Fruit fly (Drosophila melanogaster) whole organism, embryonic: ENCODE measurements around the gene CG13917.

Experiments
- ATbp ChIP-seq: fragments of 200-800 bp; sonication (Bioruptor generic); optimal IDR thresholded peaks from 2 replicates; lab custom pipeline; 2017; ENCODE audit warnings: missing biosample characterization, mild to moderate bottlenecking, missing genetic modification characterization, missing genetic modification reagents
- CG10267 ChIP-seq: fragments of 200-800 bp; sonication (Bioruptor generic); optimal IDR thresholded peaks from 2 replicates; lab custom pipeline; 2018; ENCODE audit warnings: missing biosample characterization, mild to moderate bottlenecking, missing genetic modification characterization, moderate library complexity
- CG10959 ChIP-seq: fragments of 200-800 bp; sonication (Bioruptor generic); IDR thresholded peaks from 2 replicates; pipeline ENCODE4 v1.3.6; 2022; ENCODE audit warnings: missing biosample characterization, missing genetic modification characterization
- CG1529 ChIP-seq: fragments of 200-800 bp; sonication (Bioruptor generic); optimal IDR thresholded peaks from 3 replicates; lab custom pipeline; 2018; ENCODE audit warnings: missing biosample characterization, missing genetic modification characterization
- CG15479 ChIP-seq: fragments of 200-800 bp; sonication (Bioruptor generic); optimal IDR thresholded peaks from 3 replicates; lab custom pipeline; 2019; ENCODE audit warnings: missing biosample characterization, mild to moderate bottlenecking, missing genetic modification characterization, moderate library complexity
- CG17829 ChIP-seq: fragments of 200-800 bp; optimal IDR thresholded peaks from 2 replicates; lab custom pipeline; 2019; ENCODE audit warnings: missing biosample characterization, mild to moderate bottlenecking, missing genetic modification characterization, moderate library complexity
- CG1792 ChIP-seq: fragments of 200-800 bp; sonication (Bioruptor generic); optimal IDR thresholded peaks from 2 replicates; lab custom pipeline; 2016; ENCODE audit warnings: missing biosample characterization, missing genetic modification characterization
- CG18262 ChIP-seq: fragments of 200-800 bp; optimal IDR thresholded peaks from 3 replicates; lab custom pipeline; 2019; ENCODE audit warnings: missing biosample characterization, mild to moderate bottlenecking, missing genetic modification characterization, moderate library complexity
- CG2120 ChIP-seq: fragments of 200-800 bp; sonication (Bioruptor generic); optimal IDR thresholded peaks from 3 replicates; lab custom pipeline; 2016; ENCODE audit warnings: missing biosample characterization, missing genetic modification characterization
- CG2129 ChIP-seq: fragments of 200-800 bp; sonication (Bioruptor generic); IDR thresholded peaks from 2 replicates; pipeline ENCODE4 v1.3.6; 2022; ENCODE audit warnings: missing biosample characterization, missing genetic modification characterization; ENCODE audit not compliant: partially characterized antibody
- CG30403 ChIP-seq: fragments of 200-800 bp; sonication (Bioruptor generic); optimal IDR thresholded peaks from 3 replicates; lab custom pipeline; 2016; ENCODE audit warnings: missing biosample characterization, missing genetic modification characterization
- CG33557 ChIP-seq: fragments of 200-800 bp; sonication (Bioruptor generic); optimal IDR thresholded peaks from 2 replicates; lab custom pipeline; 2019; ENCODE audit warnings: missing biosample characterization, mild to moderate bottlenecking, missing genetic modification characterization, moderate library complexity
- CG4854 ChIP-seq: fragments of 200-800 bp; sonication (Bioruptor generic); optimal IDR thresholded peaks from 2 replicates; lab custom pipeline; 2016; ENCODE audit warnings: missing biosample characterization, missing genetic modification characterization, inconsistent platforms
- CG5953 ChIP-seq: fragments of 200-800 bp; sonication (Bioruptor generic); IDR thresholded peaks from 2 replicates; pipeline ENCODE4 v1.3.6; 2022; ENCODE audit warnings: missing biosample characterization, missing genetic modification characterization
- CG6654 ChIP-seq: fragments of 200-800 bp; sonication (Bioruptor generic); optimal IDR thresholded peaks from 2 replicates; lab custom pipeline; 2017; ENCODE audit warnings: missing biosample characterization, mild to moderate bottlenecking, missing genetic modification characterization
- CG6854 ChIP-seq: fragments of 200-800 bp; sonication (Bioruptor generic); optimal IDR thresholded peaks from 3 replicates; lab custom pipeline; 2017; ENCODE audit warnings: missing biosample characterization, mild to moderate bottlenecking, missing genetic modification characterization
- CG7556 ChIP-seq: fragments of 200-800 bp; sonication (Bioruptor generic); optimal IDR thresholded peaks from 2 replicates; lab custom pipeline; 2017; ENCODE audit warnings: missing biosample characterization, mild to moderate bottlenecking, missing genetic modification characterization
- CTCF ChIP-seq: fragments of 200-800 bp; sonication (Bioruptor generic); optimal IDR thresholded peaks from 2 replicates; lab custom pipeline; 2017; ENCODE audit warnings: missing biosample characterization, mild to moderate bottlenecking, missing genetic modification characterization, moderate library complexity
- ERR ChIP-seq: fragments of 200-800 bp; sonication (Bioruptor generic); optimal IDR thresholded peaks from 2 replicates; lab custom pipeline; 2016; ENCODE audit warnings: missing biosample characterization, missing genetic modification characterization
- Fer1 ChIP-seq: fragments of 200-800 bp; sonication (Bioruptor generic); optimal IDR thresholded peaks from 2 replicates; lab custom pipeline; 2017; ENCODE audit warnings: missing biosample characterization, mild to moderate bottlenecking, missing genetic modification characterization
- GATAe ChIP-seq: fragments of 200-800 bp; sonication (Bioruptor generic); conservative IDR thresholded peaks from 2 replicates; pipeline ENCODE4 v1.3.6; 2022; ENCODE audit warnings: missing biosample characterization, missing genetic modification characterization
- Hand ChIP-seq: fragments of 200-800 bp; sonication (Bioruptor generic); optimal IDR thresholded peaks from 2 replicates; lab custom pipeline; 2017; ENCODE audit warnings: mild to moderate bottlenecking, missing biosample characterization, missing genetic modification reagents, missing genetic modification characterization
- Hsf ChIP-seq: fragments of 200-800 bp; sonication (Bioruptor generic); optimal IDR thresholded peaks from 3 replicates; lab custom pipeline; 2016; ENCODE audit warnings: missing biosample characterization, missing genetic modification characterization
- Med ChIP-seq: fragments of 200-800 bp; sonication (Bioruptor generic); peaks from one replicate; lab custom pipeline; 2016; ENCODE audit warnings: missing biosample characterization, missing genetic modification characterization, mild to moderate bottlenecking, inconsistent platforms, moderate library complexity
- NC2β ChIP-seq: fragments of 200-800 bp; sonication (Bioruptor generic); optimal IDR thresholded peaks from 2 replicates; lab custom pipeline; 2016; ENCODE audit warnings: missing biosample characterization, missing genetic modification characterization
- Nf-YB ChIP-seq: fragments of 200-800 bp; sonication (Bioruptor generic); optimal IDR thresholded peaks from 3 replicates; lab custom pipeline; 2019; ENCODE audit warnings: missing biosample characterization, mild to moderate bottlenecking, missing genetic modification characterization, moderate library complexity
- Oli ChIP-seq: fragments of 200-800 bp; sonication (Bioruptor generic); optimal IDR thresholded peaks from 2 replicates; lab custom pipeline; 2018; ENCODE audit warnings: missing biosample characterization, mild to moderate bottlenecking, missing genetic modification characterization, moderate library complexity
- Sox100B ChIP-seq: fragments of 200-800 bp; sonication (Bioruptor generic); optimal IDR thresholded peaks from 3 replicates; lab custom pipeline; 2018; ENCODE audit warnings: missing biosample characterization, mild to moderate bottlenecking, missing genetic modification characterization
- Sry-β ChIP-seq: fragments of 200-800 bp; sonication (Bioruptor generic); optimal IDR thresholded peaks from 2 replicates; lab custom pipeline; 2018; ENCODE audit warnings: missing biosample characterization, mild to moderate bottlenecking, missing genetic modification characterization, moderate library complexity
- ac ChIP-seq: fragments of 200-800 bp; sonication (Bioruptor generic); optimal IDR thresholded peaks from 3 replicates; lab custom pipeline; 2017; ENCODE audit warnings: missing biosample characterization, mild to moderate bottlenecking, missing genetic modification characterization
- ap ChIP-seq: fragments of 200-800 bp; sonication (Bioruptor generic); IDR thresholded peaks from 2 replicates; pipeline ENCODE4 v1.3.6; 2022; ENCODE audit warnings: missing biosample characterization, missing genetic modification characterization
- bowl ChIP-seq: fragments of 200-800 bp; sonication (Bioruptor generic); IDR thresholded peaks from 2 replicates; pipeline ENCODE4 v1.3.6; 2022; ENCODE audit warnings: missing biosample characterization, missing genetic modification characterization
- cato ChIP-seq: fragments of 200-800 bp; sonication (Bioruptor generic); optimal IDR thresholded peaks from 2 replicates; lab custom pipeline; 2016; ENCODE audit warnings: missing biosample characterization, missing genetic modification characterization, borderline replicate concordance
- dysf ChIP-seq: fragments of 200-800 bp; sonication (Bioruptor generic); IDR thresholded peaks from 3 replicates; pipeline ENCODE4 v1.3.6; 2022; ENCODE audit warnings: missing biosample characterization, missing genetic modification characterization
- exex ChIP-seq: fragments of 200-800 bp; sonication (Bioruptor generic); optimal IDR thresholded peaks from 4 replicates; lab custom pipeline; 2018; ENCODE audit warnings: missing biosample characterization, mild to moderate bottlenecking, missing genetic modification characterization, moderate library complexity
- eyg ChIP-seq: fragments of 200-800 bp; sonication (Bioruptor generic); optimal IDR thresholded peaks from 3 replicates; lab custom pipeline; 2016; ENCODE audit warnings: missing biosample characterization, missing genetic modification characterization
- fu2 ChIP-seq: fragments of 200-800 bp; sonication (Bioruptor generic); optimal IDR thresholded peaks from 2 replicates; lab custom pipeline; 2016; ENCODE audit warnings: missing biosample characterization, missing genetic modification characterization
- gcm2 ChIP-seq: fragments of 200-800 bp; sonication (Bioruptor generic); optimal IDR thresholded peaks from 2 replicates; lab custom pipeline; 2016; ENCODE audit warnings: missing biosample characterization, missing genetic modification characterization
- gem ChIP-seq: fragments of 200-800 bp; sonication (Bioruptor generic); optimal IDR thresholded peaks from 2 replicates; lab custom pipeline; 2019; ENCODE audit warnings: missing biosample characterization, mild to moderate bottlenecking, missing genetic modification characterization, moderate library complexity
- hb ChIP-seq: fragments of 200-800 bp; sonication (Bioruptor generic); IDR thresholded peaks from 3 replicates; pipeline ENCODE4 v1.3.6; 2022; ENCODE audit warnings: missing biosample characterization, missing genetic modification characterization; ENCODE audit not compliant: partially characterized antibody
- mirr ChIP-seq: fragments of 200-800 bp; sonication (Bioruptor generic); optimal IDR thresholded peaks from 3 replicates; lab custom pipeline; 2018; ENCODE audit warnings: missing biosample characterization, mild to moderate bottlenecking, missing genetic modification characterization
- nmo ChIP-seq: fragments of 200-800 bp; sonication (Bioruptor generic); optimal IDR thresholded peaks from 2 replicates; lab custom pipeline; 2018; ENCODE audit warnings: missing biosample characterization, mild to moderate bottlenecking, missing genetic modification characterization, moderate library complexity
- nom ChIP-seq: fragments of 200-800 bp; sonication (Bioruptor generic); optimal IDR thresholded peaks from 2 replicates; lab custom pipeline; 2017; ENCODE audit warnings: missing biosample characterization, missing genetic modification characterization, mild to moderate bottlenecking, moderate library complexity, missing genetic modification reagents
- pros ChIP-seq: fragments of 200-800 bp; sonication (Bioruptor generic); optimal IDR thresholded peaks from 3 replicates; lab custom pipeline; 2019; ENCODE audit warnings: missing biosample characterization, mild to moderate bottlenecking, missing genetic modification characterization, moderate library complexity
- seq ChIP-seq: fragments of 200-800 bp; sonication (Bioruptor generic); IDR thresholded peaks from 2 replicates; pipeline ENCODE4 v1.3.6; 2022; ENCODE audit warnings: missing biosample characterization, missing genetic modification characterization
- slp2 ChIP-seq: fragments of 200-800 bp; sonication (Bioruptor generic); optimal IDR thresholded peaks from 2 replicates; lab custom pipeline; 2016; ENCODE audit warnings: missing biosample characterization, missing genetic modification characterization
- sna ChIP-seq: fragments of 200-800 bp; sonication (Bioruptor generic); IDR thresholded peaks from 2 replicates; pipeline ENCODE4 v1.3.6; 2022; ENCODE audit warnings: missing biosample characterization, missing genetic modification characterization; ENCODE audit not compliant: partially characterized antibody
- sug ChIP-seq: fragments of 200-800 bp; optimal IDR thresholded peaks from 2 replicates; lab custom pipeline; 2019; ENCODE audit warnings: missing biosample characterization, mild to moderate bottlenecking, missing genetic modification characterization, moderate library complexity
- z ChIP-seq: fragments of 200-800 bp; sonication (Bioruptor generic); IDR thresholded peaks from 3 replicates; pipeline ENCODE4 v1.3.6; 2022; ENCODE audit warnings: missing biosample characterization, missing genetic modification characterization
- zfh1 ChIP-seq: fragments of 200-800 bp; sonication (Bioruptor generic); IDR thresholded peaks from 3 replicates; pipeline ENCODE4 v1.3.6; 2022; ENCODE audit warnings: missing biosample characterization, missing genetic modification characterization

The CG13917 gene

dm6 chr3L:1644920-1645567, 68.5 kb downstream of the CG13917 start, which contains the start of the genes alphaCOP and CG13919 (continued):
- TF ChIP-seq slp2 (GFP tag; lab: Kevin White, UChicago) (peak; percentile 87), Nf-YB (GFP tag; lab: Kevin White, UChicago) (peak; percentile 84), gem (tag; lab: Kevin White, UChicago) (peak; percentile 98), CG4854 (peak; percentile 94), CG18262 (tag; lab: Kevin White, UChicago) (peak; percentile 95), CG2129 (GFP tag; lab: Robert Waterston, UW) (no peak), CG7556 (GFP tag; lab: Kevin White, UChicago) (peak; percentile 94), Fer1 (peak; percentile 91), exex (tag; lab: Kevin White, UChicago) (peak; percentile 85), CG10267 (tag; lab: Kevin White, UChicago) (peak; percentile 100), gcm2 (peak; percentile 90), fu2 (GFP tag; lab: Kevin White, UChicago) (peak; percentile 84), Hand (peak; percentile 91), dysf (GFP tag; lab: Robert Waterston, UW) (peak; percentile 97), Sox100B (GFP tag; lab: Kevin White, UChicago) (no peak), ap (GFP tag; lab: Robert Waterston, UW) (peak; percentile 97), nom (GFP tag; lab: Kevin White, UChicago) (peak; percentile 92), cato (GFP tag; lab: Kevin White, UChicago) (peak; percentile 94), CG1529 (GFP tag; lab: Kevin White, UChicago) (peak; percentile 95), Hsf (GFP tag; lab: Kevin White, UChicago) (peak; percentile 97), seq (GFP tag; lab: Robert Waterston, UW) (peak; percentile 96), pros (GFP tag; lab: Kevin White, UChicago) (peak; percentile 27), CG33557 (GFP tag; lab: Kevin White, UChicago) (peak; percentile 95), CG10959 (peak; percentile 79), CTCF (GFP tag; lab: Kevin White, UChicago) (peak; percentile 35), Sry-β (GFP tag; lab: Kevin White, UChicago) (peak; percentile 60), CG6854 (peak; percentile 86), eyg (GFP tag; lab: Kevin White, UChicago) (peak; percentile 83), ERR (GFP tag; lab: Kevin White, UChicago) (peak; percentile 88), hb (no peak), CG30403 (peak; percentile 98), z (GFP tag; lab: Robert Waterston, UW) (no peak), CG5953 (GFP tag; lab: Robert Waterston, UW) (peak; percentile 97), GATAe (peak; percentile 94), bowl (GFP tag; lab: Robert Waterston, UW) (peak; percentile 94), CG1792 (GFP tag; lab: Kevin White, UChicago) (peak; percentile 75), nmo (GFP tag; lab: Kevin White, UChicago) (peak; percentile 98), CG2120 (GFP tag; lab: Kevin White, UChicago) (peak; percentile 98), CG17829 (peak; percentile 95), CG6654 (GFP tag; lab: Kevin White, UChicago) (peak; percentile 69), ATbp (peak; percentile 93), CG15479 (GFP tag; lab: Kevin White, UChicago) (peak; percentile 52), ac (peak; percentile 84), NC2β (GFP tag; lab: Kevin White, UChicago) (peak; percentile 88), Oli (tag; lab: Kevin White, UChicago) (peak; percentile 97), sug (tag; lab: Kevin White, UChicago) (peak; percentile 94), zfh1 (peak; percentile 97), mirr (peak; percentile 81), Med (GFP tag; lab: Kevin White, UChicago) (peak; percentile 99), sna (GFP tag; lab: Robert Waterston, UW) (no peak)
